Worm (Caenorhabditis elegans): ENCODE data around the gene gyg-1.

Gene gyg-1

DNA sequence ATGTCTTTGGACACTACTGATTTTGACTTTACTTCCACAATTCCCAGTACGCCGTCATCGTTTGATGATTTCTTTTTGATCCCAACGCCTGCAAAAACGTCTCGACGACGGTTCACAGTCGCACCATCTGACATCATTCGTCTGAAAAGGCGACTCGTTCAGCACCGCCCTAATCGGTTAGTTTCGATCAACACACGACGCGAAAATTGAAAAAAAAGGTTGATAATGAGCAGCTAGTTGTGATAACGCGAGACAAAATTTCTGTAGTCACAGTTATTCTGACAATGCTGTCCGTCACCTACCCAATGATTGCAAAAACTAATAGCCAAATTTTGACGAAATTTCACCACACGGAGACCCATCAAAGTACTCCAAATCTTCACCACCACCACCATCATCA, 18.5 kb downstream of the gyg-1 start:
- TF ChIP-seq nhr-80 (tag; optimal IDR thresholded peaks at IDR 0.05), result peak; percentile 76
- 0 out of 2 replicates have a peak, but pooled peaks have one; percentile 1 for TF ChIP-seq Y53G8AR.9 (GFP tag; conservative IDR thresholded peaks at IDR 0.05)
- TF ChIP-seq rcor-1 (GFP tag; IDR thresholded peaks at IDR 0.05), result no peak
- TF ChIP-seq snpc-3.4 (tag; optimal IDR thresholded peaks at IDR 0.05), result no peak
- TF ChIP-seq somi-1 (GFP tag; optimal IDR thresholded peaks at IDR 0.05), result no peak
- TF ChIP-seq dox-1 (GFP tag; IDR thresholded peaks at IDR 0.05), result 0 out of 2 replicates have a peak, but pooled peaks have one; percentile 11

DNA sequence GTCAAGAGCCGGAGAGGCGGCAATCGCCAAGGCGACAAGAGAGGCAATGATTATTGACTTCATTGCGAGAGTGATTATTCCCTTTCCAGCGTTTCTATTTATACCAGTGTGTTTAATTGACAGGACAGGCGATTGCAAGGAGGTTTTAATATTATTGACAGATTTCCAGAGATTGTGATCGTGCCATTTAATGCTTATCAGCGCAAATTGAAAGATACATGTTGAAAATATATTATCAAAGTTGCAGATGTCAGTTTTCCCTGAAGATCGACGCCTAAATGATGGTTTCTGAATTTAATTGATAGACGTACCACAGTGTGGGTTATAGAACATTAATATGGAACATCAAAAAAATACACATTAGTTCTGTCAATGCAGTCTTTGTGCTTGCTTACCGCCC, 26.5 kb downstream of the gyg-1 start, which contains the start of gene vit-4:
TSS of gene vit-4 (minus strand) at position 63 of the 400 bp plus-strand sequence.
- no peak for TF ChIP-seq snpc-4 (GFP tag; optimal IDR thresholded peaks at IDR 0.05)
- TF ChIP-seq snpc-4 (tag; optimal IDR thresholded peaks at IDR 0.05), result no peak
- peak in 1 of 2 experiments; percentile 26 for TF ChIP-seq let-607 (tag; optimal IDR thresholded peaks at IDR 0.05)
- peak; percentile 71 for TF ChIP-seq nhr-80 (tag; optimal IDR thresholded peaks at IDR 0.05)

DNA sequence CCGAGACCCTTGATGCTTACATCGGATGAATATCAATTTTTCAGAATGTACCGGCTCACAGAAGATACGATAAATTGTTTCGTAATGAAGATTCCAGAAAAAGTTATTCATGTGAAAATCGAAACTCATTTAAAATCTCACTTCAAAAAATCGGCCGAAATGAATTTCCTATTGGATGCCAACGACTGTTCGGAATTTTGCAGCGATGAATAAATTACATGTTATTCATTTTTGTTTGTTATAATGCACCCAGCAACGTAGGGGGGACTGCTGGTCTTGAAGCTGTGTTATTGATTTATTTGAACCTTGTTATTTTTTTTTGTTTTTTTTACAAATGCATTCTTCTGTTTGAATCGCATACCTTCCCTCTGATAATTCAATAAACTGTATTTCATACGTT, 29.4 kb downstream of the gyg-1 start:
- TF ChIP-seq pbrm-1 (GFP tag; IDR thresholded peaks at IDR 0.05) (0 out of 2 replicates have a peak, but pooled peaks have one; percentile 14), let-607 (tag; optimal IDR thresholded peaks at IDR 0.05) (peak in 1 of 2 experiments; percentile 4), F33H1.4 (GFP tag; IDR thresholded peaks at IDR 0.05) (no peak), C06A6.2 (GFP tag; conservative IDR thresholded peaks at IDR 0.05) (no peak), ztf-3 (GFP tag; optimal IDR thresholded peaks at IDR 0.05) (peak; percentile 39), sptf-2 (GFP tag; optimal IDR thresholded peaks at IDR 0.05) (no peak), repo-1 (tag; optimal IDR thresholded peaks at IDR 0.05) (peak; percentile 37), madf-3 (GFP tag; IDR thresholded peaks at IDR 0.05) (0 out of 2 replicates have a peak, but pooled peaks have one; percentile 71), tlf-1 (GFP tag; optimal IDR thresholded peaks at IDR 0.05) (peak; percentile 28), F49E8.2 (tag; optimal IDR thresholded peaks at IDR 0.05; ENCODE audit: insufficient read depth) (no peak), Y53G8AR.9 (GFP tag; conservative IDR thresholded peaks at IDR 0.05) (peak; percentile 91), nfyb-1 (GFP tag; IDR thresholded peaks at IDR 0.05) (0 out of 2 replicates have a peak, but pooled peaks have one; percentile 11), zim-3 (tag; optimal IDR thresholded peaks at IDR 0.05) (no peak), B0035.1 (tag; optimal IDR thresholded peaks at IDR 0.05) (no peak), atf-7 (tag; optimal IDR thresholded peaks at IDR 0.05) (peak; percentile 80), hrde-1 (tag; optimal IDR thresholded peaks at IDR 0.05; ENCODE audit: borderline replicate concordance) (no peak), T26A5.8 (tag; optimal IDR thresholded peaks at IDR 0.05) (no peak), B0336.3 (GFP tag; IDR thresholded peaks at IDR 0.05) (peak; percentile 42; the same call in 1 of the 2 replicates), lir-1 (GFP tag; conservative IDR thresholded peaks at IDR 0.05) (no peak), ekl-4 (GFP tag; IDR thresholded peaks at IDR 0.05) (no peak), Y56A3A.18 (GFP tag; IDR thresholded peaks at IDR 0.05) (peak; percentile 78), madf-10 (tag; optimal IDR thresholded peaks at IDR 0.05) (peak; percentile 28), rec-8 (tag; optimal IDR thresholded peaks at IDR 0.05) (no peak), nhr-90 (tag; optimal IDR thresholded peaks at IDR 0.05) (peak; percentile 30), snpc-1.1 (tag; optimal IDR thresholded peaks at IDR 0.05; ENCODE audit: insufficient read depth) (no peak)

DNA sequence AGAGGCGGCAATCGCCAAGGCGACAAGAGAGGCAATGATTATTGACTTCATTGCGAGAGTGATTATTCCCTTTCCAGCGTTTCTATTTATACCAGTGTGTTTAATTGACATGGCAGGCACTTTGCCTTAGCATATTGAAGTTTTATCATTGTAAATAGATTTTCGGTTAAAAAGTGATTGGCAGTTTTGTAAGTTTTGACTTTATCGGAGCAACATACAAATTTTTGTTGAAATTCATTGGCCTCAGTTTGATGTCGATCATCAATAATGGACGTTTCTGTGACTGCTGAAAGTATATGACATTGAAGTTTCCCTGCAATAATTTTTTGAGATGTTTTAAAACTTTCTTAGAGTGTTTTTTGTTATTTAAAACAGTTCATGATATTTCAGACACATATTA, 35.1 kb downstream of the gyg-1 start, which contains the start of gene vit-3:
TSS of gene vit-3 (minus strand) at position 60 of the 400 bp plus-strand sequence.
- TF ChIP-seq nhr-80 (tag; optimal IDR thresholded peaks at IDR 0.05) (peak; percentile 69), let-607 (tag; optimal IDR thresholded peaks at IDR 0.05) (peak; percentile 67 to 70), atf-7 (tag; optimal IDR thresholded peaks at IDR 0.05) (peak; percentile 13), chd-7 (tag; optimal IDR thresholded peaks at IDR 0.05) (no peak), ztf-22 (GFP tag; optimal IDR thresholded peaks at IDR 0.05) (peak; percentile 32)
